Fruit fly (Drosophila melanogaster) whole organism, pupa: ENCODE data around the gene Or85a.

Experiments used
- CG12605 ChIP-seq: fragments of 200-800 bp; sonication (Bioruptor generic); IDR thresholded peaks from 2 replicates; pipeline ENCODE4 v1.3.6; 2022; ENCODE audit warnings: missing biosample characterization, missing genetic modification characterization
- D1 ChIP-seq: fragments of 200-800 bp; sonication (Bioruptor generic); optimal IDR thresholded peaks from 2 replicates; lab custom pipeline; 2018; ENCODE audit warnings: missing biosample characterization, mild to moderate bottlenecking, missing genetic modification characterization, moderate library complexity
- EcR ChIP-seq: fragments of 200-800 bp; sonication (Bioruptor generic); optimal IDR thresholded peaks from 3 replicates; lab custom pipeline; 2019; ENCODE audit warnings: missing biosample characterization, missing genetic modification characterization, mild to moderate bottlenecking, moderate library complexity, missing genetic modification reagents
- Pif1A ChIP-seq: fragments of 200-800 bp; sonication (Bioruptor generic); optimal IDR thresholded peaks from 3 replicates; lab custom pipeline; 2016; ENCODE audit warnings: missing biosample characterization, missing genetic modification characterization

- no peak for TF ChIP-seq EcR (GFP tag; lab: Kevin White, UChicago)
- no peak for TF ChIP-seq D1 (tag; lab: Kevin White, UChicago)
- no peak for TF ChIP-seq Pif1A
- no peak for TF ChIP-seq CG12605 (GFP tag; lab: Robert Waterston, UW)
Observed at dm6 chr3R:8272573-8273165, 48.9 kb upstream of the Or85a start.
